Worm (Caenorhabditis elegans): ENCODE results near the gene F23D12.11.

DNA sequence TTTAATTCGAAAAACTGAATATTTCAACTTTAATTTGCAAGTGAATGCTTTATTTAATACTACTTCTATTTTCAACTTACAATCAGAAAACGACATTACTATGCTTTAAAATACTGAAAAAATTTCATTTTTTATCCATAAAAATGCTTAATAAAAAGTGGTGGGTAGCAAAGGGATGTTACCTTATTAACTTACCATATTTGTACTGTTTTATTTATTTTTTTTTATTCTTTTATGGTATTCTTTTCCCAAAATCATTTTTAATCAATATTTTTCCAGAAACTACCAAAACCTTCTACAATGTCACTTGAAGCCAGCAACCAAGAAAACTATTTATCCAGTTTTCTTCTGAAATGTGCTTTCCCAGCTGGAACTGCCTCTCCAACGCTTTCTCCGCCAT lies 41.6 kb downstream of the F23D12.11 start, which contains the start of gene Y60A9.3:
- no peak for TF ChIP-seq ets-4 (tag; optimal IDR thresholded peaks at IDR 0.05)
- TF ChIP-seq ceh-6 (GFP tag; optimal IDR thresholded peaks at IDR 0.05) = no peak
- no peak for TF ChIP-seq ceh-30 (tag; optimal IDR thresholded peaks at IDR 0.05)
- TF ChIP-seq fkh-10 (GFP tag; optimal IDR thresholded peaks at IDR 0.05) = no peak
- no peak for TF ChIP-seq fkh-6 (tag; optimal IDR thresholded peaks at IDR 0.05)
- no peak for TF ChIP-seq hlh-15 (tag; optimal IDR thresholded peaks at IDR 0.05)
